Worm (Caenorhabditis elegans): ENCODE data around the gene ZK856.16.

- TF ChIP-seq hmg-4 (GFP tag; optimal IDR thresholded peaks at IDR 0.05) = no peak
- no peak for TF ChIP-seq ceh-36 (tag; optimal IDR thresholded peaks at IDR 0.05)
- no peak for TF ChIP-seq ceh-13 (GFP tag; optimal IDR thresholded peaks at IDR 0.05)
- no peak for TF ChIP-seq hnd-1 (tag; optimal IDR thresholded peaks at IDR 0.05)
- no peak for TF ChIP-seq F13C5.2 (tag; optimal IDR thresholded peaks at IDR 0.05)
- TF ChIP-seq ama-1 (optimal IDR thresholded peaks at IDR 0.05) = no peak
- TF ChIP-seq tra-4 (tag; optimal IDR thresholded peaks at IDR 0.05) = no peak
- no peak for TF ChIP-seq hmbx-1 (tag; optimal IDR thresholded peaks at IDR 0.05)
- no peak for TF ChIP-seq flt-1 (GFP tag; IDR thresholded peaks at IDR 0.05)
- no peak for TF ChIP-seq aly-1 (tag; optimal IDR thresholded peaks at IDR 0.05)
- no peak for TF ChIP-seq ets-7 (tag; optimal IDR thresholded peaks at IDR 0.05)
- TF ChIP-seq pes-1 (GFP tag; IDR thresholded peaks at IDR 0.05) = no peak
Measured at ce11 chrV:10182984-10183383, 22.4 kb downstream of the ZK856.16 start, which contains the start of gene ZK856.4.

Data from whole organism, early embryonic.